Fruit fly (Drosophila melanogaster) whole organism, prepupa: ENCODE measurements around the gene t-cup.

Experiments used
- CG11294 ChIP-seq: fragments of 200-800 bp; sonication (Bioruptor generic); IDR thresholded peaks from 2 replicates; pipeline ENCODE4 v1.3.6; 2022; ENCODE audit warnings: missing biosample characterization, missing genetic modification characterization
- CG11762 ChIP-seq: fragments of 200-800 bp; sonication (Bioruptor generic); optimal IDR thresholded peaks from 3 replicates; lab custom pipeline; 2016; ENCODE audit warnings: missing biosample characterization, missing genetic modification characterization; ENCODE audit not compliant: insufficient read depth
- CG3919 ChIP-seq: fragments of 200-800 bp; sonication (Bioruptor generic); optimal IDR thresholded peaks from 3 replicates; lab custom pipeline; 2016; ENCODE audit warnings: missing biosample characterization, missing genetic modification characterization
- Eip75B ChIP-seq: fragments of 200-800 bp; sonication (Bioruptor generic); optimal IDR thresholded peaks from 3 replicates; lab custom pipeline; 2016; ENCODE audit warnings: missing biosample characterization, missing genetic modification characterization
- Eip93F ChIP-seq: fragments of 200-800 bp; sonication (Bioruptor generic); optimal IDR thresholded peaks from 2 replicates; lab custom pipeline; 2016; ENCODE audit warnings: missing biosample characterization, mild to moderate bottlenecking, missing genetic modification characterization
- Gug ChIP-seq: fragments of 200-800 bp; sonication (Bioruptor generic); IDR thresholded peaks from 2 replicates; pipeline ENCODE4 v1.3.6; 2022; ENCODE audit warnings: missing biosample characterization, missing genetic modification characterization
- Hr4 ChIP-seq: fragments of 200-800 bp; sonication (Bioruptor generic); optimal IDR thresholded peaks from 3 replicates; lab custom pipeline; 2016; ENCODE audit warnings: missing biosample characterization, missing genetic modification characterization
- cyc ChIP-seq: fragments of 200-800 bp; sonication (Bioruptor generic); optimal IDR thresholded peaks from 3 replicates; lab custom pipeline; 2016; ENCODE audit warnings: missing biosample characterization, missing genetic modification characterization
- esn ChIP-seq: fragments of 200-800 bp; sonication (Bioruptor generic); optimal IDR thresholded peaks from 2 replicates; lab custom pipeline; 2016; ENCODE audit warnings: missing biosample characterization, mild to moderate bottlenecking, missing genetic modification characterization, moderate library complexity
- pdm3 ChIP-seq: fragments of 200-800 bp; sonication (Bioruptor generic); optimal IDR thresholded peaks from 3 replicates; lab custom pipeline; 2016; ENCODE audit warnings: missing biosample characterization, missing genetic modification characterization

DNA sequence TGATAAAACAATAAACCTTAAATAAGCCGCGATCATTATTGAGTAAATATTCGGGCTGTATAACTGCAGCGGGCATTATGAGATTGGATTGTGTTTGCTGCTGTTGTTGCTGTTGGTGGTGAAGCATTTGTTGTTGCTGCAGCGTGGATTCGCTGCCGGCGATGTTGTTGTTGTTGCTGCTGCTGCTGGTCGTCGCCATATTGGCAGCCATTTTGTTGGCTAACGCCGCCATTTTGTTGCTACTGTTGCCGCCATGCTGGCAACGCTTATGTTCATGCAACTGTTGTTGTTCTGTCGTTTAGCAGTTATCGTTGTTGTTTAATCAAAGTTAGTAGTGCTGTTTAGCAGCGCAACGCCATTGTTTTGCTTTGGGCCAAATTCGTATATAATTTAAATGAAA, 1.4 kb upstream of the t-cup start:
- no peak for TF ChIP-seq Eip93F
- TF ChIP-seq CG11294 (GFP tag; lab: Robert Waterston, UW) = no peak
- TF ChIP-seq pdm3 (GFP tag; lab: Kevin White, UChicago) = no peak
- TF ChIP-seq Gug = no peak
- TF ChIP-seq Eip75B = no peak
- no peak for TF ChIP-seq cyc (GFP tag; lab: Kevin White, UChicago)
- TF ChIP-seq Hr4 (GFP tag; lab: Kevin White, UChicago) = no peak
- no peak for TF ChIP-seq CG11762 (GFP tag; lab: Kevin White, UChicago)
- TF ChIP-seq esn (GFP tag; lab: Kevin White, UChicago) = no peak
- no peak for TF ChIP-seq CG3919
